Fruit fly (Drosophila melanogaster): ENCODE measurements around the gene POLDIP2.

DNA sequence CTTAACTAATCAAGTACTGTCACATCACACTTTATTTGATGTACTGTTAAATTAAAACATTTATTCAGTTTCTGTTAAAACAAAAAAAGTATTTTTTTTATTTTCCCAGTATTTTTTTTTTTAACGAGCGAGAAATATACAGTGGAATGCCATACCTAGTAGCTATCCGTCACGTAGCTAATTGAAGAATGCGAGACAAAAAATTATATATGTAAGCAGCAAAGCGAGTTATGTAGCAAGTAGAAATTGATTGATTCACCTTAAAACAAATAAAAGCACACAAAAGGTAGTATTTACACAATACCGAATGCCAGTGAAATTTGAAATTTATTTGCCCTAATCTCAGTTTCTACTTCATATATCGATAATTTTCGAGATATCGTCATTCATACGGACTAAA lies 28.8 kb upstream of the POLDIP2 start:
- TF ChIP-seq CG8478 (optimal IDR thresholded peaks at IDR 0.05) (no peak), CTCF (optimal IDR thresholded peaks at IDR 0.05) (no peak)
